Worm (Caenorhabditis elegans): ENCODE measurements around the gene C49C3.11.

Gene C49C3.11

ce11 chrIV:17332261-17332660 is 11.3 kb upstream of the C49C3.11 start, which contains the start of gene C49C3.7:
C49C3.7 (plus strand) TSS chrIV:17332561.
- TF ChIP-seq klf-2 (GFP tag; conservative IDR thresholded peaks at IDR 0.05), result no peak
- TF ChIP-seq med-1 (GFP tag; optimal IDR thresholded peaks at IDR 0.05; ENCODE audit: insufficient read depth), result no peak
- no peak for TF ChIP-seq ztf-23 (GFP tag; IDR thresholded peaks at IDR 0.05)
- no peak for TF ChIP-seq tab-1 (GFP tag; IDR thresholded peaks at IDR 0.05)

- TF ChIP-seq ztf-29 (GFP tag; IDR thresholded peaks at IDR 0.05) (no peak), cog-1 (tag; optimal IDR thresholded peaks at IDR 0.05) (no peak), ztf-23 (GFP tag; IDR thresholded peaks at IDR 0.05) (no peak), tab-1 (GFP tag; IDR thresholded peaks at IDR 0.05) (no peak)
Measured at ce11 chrIV:17333542-17334281, 9.9 kb upstream of the C49C3.11 start, which contains the start of gene C49C3.15. C49C3.15 (plus strand) TSS chrIV:17334231.

ce11 chrIV:17335031-17335430 is 8.6 kb upstream of the C49C3.11 start, which contains the start of gene C49C3.8:
C49C3.8 (plus strand) TSS chrIV:17335203.
- TF ChIP-seq ztf-29 (GFP tag; IDR thresholded peaks at IDR 0.05) (no peak), tab-1 (GFP tag; IDR thresholded peaks at IDR 0.05) (no peak), T22C8.4 (GFP tag; IDR thresholded peaks at IDR 0.05) (no peak), med-1 (GFP tag; optimal IDR thresholded peaks at IDR 0.05; ENCODE audit: insufficient read depth) (no peak), cog-1 (tag; optimal IDR thresholded peaks at IDR 0.05) (no peak), flt-1 (GFP tag; IDR thresholded peaks at IDR 0.05) (no peak), ref-1 (GFP tag; conservative IDR thresholded peaks at IDR 0.05) (no peak), klf-2 (GFP tag; conservative IDR thresholded peaks at IDR 0.05) (no peak), ztf-23 (GFP tag; IDR thresholded peaks at IDR 0.05) (no peak)

- TF ChIP-seq ztf-23 (GFP tag; IDR thresholded peaks at IDR 0.05), result no peak
- no peak for TF ChIP-seq med-1 (GFP tag; optimal IDR thresholded peaks at IDR 0.05; ENCODE audit: insufficient read depth)
- no peak for TF ChIP-seq flt-1 (GFP tag; IDR thresholded peaks at IDR 0.05)
- no peak for TF ChIP-seq tab-1 (GFP tag; IDR thresholded peaks at IDR 0.05)
- no peak for TF ChIP-seq ref-1 (GFP tag; conservative IDR thresholded peaks at IDR 0.05)
- TF ChIP-seq T22C8.4 (GFP tag; IDR thresholded peaks at IDR 0.05), result no peak
- no peak for TF ChIP-seq klf-2 (GFP tag; conservative IDR thresholded peaks at IDR 0.05)
- TF ChIP-seq cog-1 (tag; optimal IDR thresholded peaks at IDR 0.05), result no peak
- TF ChIP-seq ztf-29 (GFP tag; IDR thresholded peaks at IDR 0.05), result no peak
Measured at ce11 chrIV:17338920-17339510, 4.6 kb upstream of the C49C3.11 start, which contains the start of gene C49C3.10. C49C3.10 (minus strand) TSS chrIV:17338970.

- no peak for TF ChIP-seq klf-2 (GFP tag; conservative IDR thresholded peaks at IDR 0.05)
Measured at ce11 chrIV:17341033-17341432, 2.5 kb upstream of the C49C3.11 start.

ce11 chrIV:17342179-17342578 is 1.4 kb upstream of the C49C3.11 start, which contains the start of gene C49C3.9:
C49C3.9 (minus strand) TSS chrIV:17342314.
- no peak for TF ChIP-seq T22C8.4 (GFP tag; IDR thresholded peaks at IDR 0.05)
- TF ChIP-seq ztf-29 (GFP tag; IDR thresholded peaks at IDR 0.05), result no peak
- TF ChIP-seq ref-1 (GFP tag; conservative IDR thresholded peaks at IDR 0.05), result no peak
- no peak for TF ChIP-seq flt-1 (GFP tag; IDR thresholded peaks at IDR 0.05)
- TF ChIP-seq tab-1 (GFP tag; IDR thresholded peaks at IDR 0.05), result no peak
- no peak for TF ChIP-seq med-1 (GFP tag; optimal IDR thresholded peaks at IDR 0.05; ENCODE audit: insufficient read depth)
- no peak for TF ChIP-seq ztf-23 (GFP tag; IDR thresholded peaks at IDR 0.05)
- no peak for TF ChIP-seq cog-1 (tag; optimal IDR thresholded peaks at IDR 0.05)
- TF ChIP-seq klf-2 (GFP tag; conservative IDR thresholded peaks at IDR 0.05), result no peak

ce11 chrIV:17342667-17343066 is 915 bp upstream of the C49C3.11 start, which contains the start of gene C49C3.21:
C49C3.21 (plus strand) TSS chrIV:17342967.
- TF ChIP-seq cog-1 (tag; optimal IDR thresholded peaks at IDR 0.05) (no peak), ztf-29 (GFP tag; IDR thresholded peaks at IDR 0.05) (no peak), T22C8.4 (GFP tag; IDR thresholded peaks at IDR 0.05) (no peak), klf-2 (GFP tag; conservative IDR thresholded peaks at IDR 0.05) (no peak), ref-1 (GFP tag; conservative IDR thresholded peaks at IDR 0.05) (no peak), flt-1 (GFP tag; IDR thresholded peaks at IDR 0.05) (no peak), med-1 (GFP tag; optimal IDR thresholded peaks at IDR 0.05; ENCODE audit: insufficient read depth) (no peak), tab-1 (GFP tag; IDR thresholded peaks at IDR 0.05) (no peak), ztf-23 (GFP tag; IDR thresholded peaks at IDR 0.05) (no peak)

ce11 chrIV:17346599-17347218 is 3.1 kb downstream of the C49C3.11 start, which contains the start of the genes clec-197 and clec-198:
clec-197 (minus strand) TSS chrIV:17346699.
clec-198 (plus strand) TSS chrIV:17347168.
- no peak for TF ChIP-seq ztf-29 (GFP tag; IDR thresholded peaks at IDR 0.05)
- TF ChIP-seq klf-2 (GFP tag; conservative IDR thresholded peaks at IDR 0.05), result no peak

- TF ChIP-seq med-1 (GFP tag; optimal IDR thresholded peaks at IDR 0.05; ENCODE audit: insufficient read depth), result no peak
- TF ChIP-seq flt-1 (GFP tag; IDR thresholded peaks at IDR 0.05), result no peak
- no peak for TF ChIP-seq klf-2 (GFP tag; conservative IDR thresholded peaks at IDR 0.05)
- no peak for TF ChIP-seq ztf-23 (GFP tag; IDR thresholded peaks at IDR 0.05)
- TF ChIP-seq ref-1 (GFP tag; conservative IDR thresholded peaks at IDR 0.05), result no peak
- no peak for TF ChIP-seq tab-1 (GFP tag; IDR thresholded peaks at IDR 0.05)
- no peak for TF ChIP-seq T22C8.4 (GFP tag; IDR thresholded peaks at IDR 0.05)
- TF ChIP-seq cog-1 (tag; optimal IDR thresholded peaks at IDR 0.05), result no peak
- no peak for TF ChIP-seq ztf-29 (GFP tag; IDR thresholded peaks at IDR 0.05)
Measured at ce11 chrIV:17351586-17351985, 8.0 kb downstream of the C49C3.11 start, which contains the start of gene clec-199. clec-199 (plus strand) TSS chrIV:17351886.
